Worm (Caenorhabditis elegans) whole organism, young adult: ENCODE results near the gene daf-5.

Source experiments
- B0261.1 ChIP-seq: sonication (generic microtip); optimal IDR thresholded peaks from 2 replicates; lab custom pipeline; 2016; ENCODE audit warnings: mild to moderate bottlenecking, missing genetic modification characterization, moderate library complexity, missing compliant biosample characterization
- C06A6.2 ChIP-seq: fragments of 200-800 bp; sonication (Bioruptor generic); conservative IDR thresholded peaks from 2 replicates; pipeline ENCODE4 v1.3.6; 2022; ENCODE audit warnings: missing genetic modification characterization, missing compliant biosample characterization
- F10E7.11 ChIP-seq: sonication (generic microtip); optimal IDR thresholded peaks from 2 replicates; lab custom pipeline; 2017; ENCODE audit warnings: mild to moderate bottlenecking, missing genetic modification characterization, moderate library complexity, missing compliant biosample characterization
- F33H1.4 ChIP-seq: fragments of 200-800 bp; sonication (Bioruptor generic); IDR thresholded peaks from 2 replicates; pipeline ENCODE4 v1.3.6; 2022; ENCODE audit warnings: missing genetic modification reagents, missing genetic modification characterization, missing compliant biosample characterization
- F37B4.10 ChIP-seq: fragments of 200-800 bp; sonication (Bioruptor generic); IDR thresholded peaks from 2 replicates; pipeline ENCODE4 v1.3.6; 2022; ENCODE audit warnings: missing genetic modification characterization, missing compliant biosample characterization
- K11D2.4 ChIP-seq: fragments of 200-800 bp; sonication (Bioruptor generic); IDR thresholded peaks from 2 replicates; pipeline ENCODE4 v1.3.6; 2022; ENCODE audit warnings: missing genetic modification reagents, missing genetic modification characterization, missing compliant biosample characterization
- T07F8.4 ChIP-seq: sonication (generic microtip); optimal IDR thresholded peaks from 2 replicates; lab custom pipeline; 2016; ENCODE audit warnings: mild to moderate bottlenecking, missing genetic modification characterization, moderate library complexity, missing compliant biosample characterization
- T26A5.8 ChIP-seq: sonication (generic microtip); optimal IDR thresholded peaks from 2 replicates; lab custom pipeline; 2016; ENCODE audit warnings: missing genetic modification characterization, missing compliant biosample characterization
- Y53F4B.3 ChIP-seq: fragments of 200-800 bp; sonication (Bioruptor generic); IDR thresholded peaks from 2 replicates; pipeline ENCODE4 v1.3.6; 2022; ENCODE audit warnings: missing genetic modification reagents, missing genetic modification characterization, missing compliant biosample characterization
- Y53G8AR.9 ChIP-seq: fragments of 200-800 bp; sonication (Bioruptor generic); conservative IDR thresholded peaks from 2 replicates; pipeline ENCODE4 v1.3.6; 2022; ENCODE audit warnings: missing genetic modification reagents, missing genetic modification characterization, missing compliant biosample characterization
- Y95B8A.8 ChIP-seq: fragments of 200-800 bp; sonication (Bioruptor generic); IDR thresholded peaks from 2 replicates; pipeline ENCODE4 v1.3.6; 2022; ENCODE audit warnings: missing genetic modification reagents, missing genetic modification characterization, missing compliant biosample characterization
- aptf-2 ChIP-seq: fragments of 200-800 bp; sonication (Bioruptor generic); conservative IDR thresholded peaks from 2 replicates; pipeline ENCODE4 v1.3.6; 2022; ENCODE audit warnings: missing genetic modification reagents, missing genetic modification characterization, missing compliant biosample characterization
- atf-7 ChIP-seq: sonication (generic microtip); optimal IDR thresholded peaks from 2 replicates; lab custom pipeline; 2017; ENCODE audit warnings: mild to moderate bottlenecking, missing genetic modification characterization, missing compliant biosample characterization
- attf-6 ChIP-seq: fragments of 200-800 bp; sonication (Bioruptor generic); IDR thresholded peaks from 2 replicates; pipeline ENCODE4 v1.3.6; 2022; ENCODE audit warnings: missing genetic modification reagents, missing genetic modification characterization, missing compliant biosample characterization
- bed-2 ChIP-seq: fragments of 200-800 bp; sonication (Bioruptor generic); IDR thresholded peaks from 2 replicates; pipeline ENCODE4 v1.3.6; 2022; ENCODE audit warnings: missing genetic modification reagents, missing genetic modification characterization, missing compliant biosample characterization
- cebp-2 ChIP-seq: fragments of 200-800 bp; sonication (Bioruptor generic); IDR thresholded peaks from 2 replicates; pipeline ENCODE4 v1.3.6; 2022; ENCODE audit warnings: missing genetic modification characterization, missing compliant biosample characterization
- ceh-40 ChIP-seq: fragments of 200-800 bp; sonication (Bioruptor generic); IDR thresholded peaks from 2 replicates; pipeline ENCODE4 v1.3.6; 2022; ENCODE audit warnings: missing genetic modification characterization, missing compliant biosample characterization
- egl-44 ChIP-seq: fragments of 200-800 bp; sonication (Bioruptor generic); IDR thresholded peaks from 2 replicates; pipeline ENCODE4 v1.3.6; 2022; ENCODE audit warnings: missing genetic modification reagents, missing genetic modification characterization, missing compliant biosample characterization
- egrh-3 ChIP-seq: fragments of 200-800 bp; sonication (Bioruptor generic); IDR thresholded peaks from 2 replicates; pipeline ENCODE4 v1.3.6; 2022; ENCODE audit warnings: missing genetic modification reagents, missing genetic modification characterization, missing compliant biosample characterization
- ekl-4 ChIP-seq: fragments of 200-800 bp; sonication (Bioruptor generic); IDR thresholded peaks from 2 replicates; pipeline ENCODE4 v1.3.6; 2022; ENCODE audit warnings: missing genetic modification reagents, missing genetic modification characterization, missing compliant biosample characterization
- ets-4 ChIP-seq: fragments of 200-800 bp; sonication (Bioruptor generic); optimal IDR thresholded peaks from 2 replicates; lab custom pipeline; 2018; ENCODE audit warnings: mild to moderate bottlenecking, missing genetic modification characterization, missing compliant biosample characterization
- hlh-26 ChIP-seq: fragments of 200-800 bp; sonication (Bioruptor generic); conservative IDR thresholded peaks from 2 replicates; pipeline ENCODE4 v1.3.6; 2022; ENCODE audit warnings: missing genetic modification reagents, missing genetic modification characterization, missing compliant biosample characterization
- hmg-1.2 ChIP-seq: fragments of 200-800 bp; sonication (Bioruptor generic); IDR thresholded peaks from 2 replicates; pipeline ENCODE4 v1.3.6; 2022; ENCODE audit warnings: missing genetic modification reagents, missing genetic modification characterization, missing compliant biosample characterization
- hmg-20 ChIP-seq: fragments of 200-800 bp; sonication (Bioruptor generic); IDR thresholded peaks from 2 replicates; pipeline ENCODE4 v1.3.6; 2022; ENCODE audit warnings: missing genetic modification reagents, missing genetic modification characterization, missing compliant biosample characterization
- hrde-1 ChIP-seq: sonication (generic microtip); optimal IDR thresholded peaks from 2 replicates; lab custom pipeline; 2016; ENCODE audit warnings: missing genetic modification characterization, mild to moderate bottlenecking, missing compliant biosample characterization, moderate library complexity, missing genotype, missing genetic modification reagents, borderline replicate concordance
- lag-1 ChIP-seq: fragments of 200-800 bp; sonication (Bioruptor generic); IDR thresholded peaks from 2 replicates; pipeline ENCODE4 v1.3.6; 2022; ENCODE audit warnings: missing genetic modification reagents, missing genetic modification characterization, missing compliant biosample characterization
- lir-1 ChIP-seq: fragments of 200-800 bp; sonication (Bioruptor generic); conservative IDR thresholded peaks from 2 replicates; pipeline ENCODE4 v1.3.6; 2022; ENCODE audit warnings: missing genetic modification reagents, missing genetic modification characterization, missing compliant biosample characterization
- madf-3 ChIP-seq: fragments of 200-800 bp; sonication (Bioruptor generic); IDR thresholded peaks from 2 replicates; pipeline ENCODE4 v1.3.6; 2022; ENCODE audit warnings: missing genetic modification reagents, missing genetic modification characterization, missing compliant biosample characterization
- mcd-1 ChIP-seq: fragments of 200-800 bp; sonication (Bioruptor generic); IDR thresholded peaks from 2 replicates; pipeline ENCODE4 v1.3.6; 2022; ENCODE audit warnings: missing genetic modification reagents, missing genetic modification characterization, missing compliant biosample characterization
- mxl-1 ChIP-seq: sonication (generic microtip); optimal IDR thresholded peaks from 2 replicates; lab custom pipeline; 2016; ENCODE audit warnings: missing genetic modification characterization, missing compliant biosample characterization
- nfya-1 ChIP-seq: sonication (generic microtip); optimal IDR thresholded peaks from 2 replicates; lab custom pipeline; 2017; ENCODE audit warnings: antibody characterized with exemption, missing compliant biosample characterization, missing genetic modification characterization, borderline replicate concordance; ENCODE audit not compliant: insufficient read depth
- nfyb-1 ChIP-seq: fragments of 200-800 bp; sonication (Bioruptor generic); IDR thresholded peaks from 2 replicates; pipeline ENCODE4 v1.3.6; 2022; ENCODE audit warnings: missing genetic modification reagents, missing genetic modification characterization, missing compliant biosample characterization
- nhr-27 ChIP-seq: fragments of 200-800 bp; sonication (Bioruptor generic); optimal IDR thresholded peaks from 2 replicates; lab custom pipeline; 2018; ENCODE audit warnings: mild to moderate bottlenecking, missing genetic modification characterization, moderate library complexity, missing compliant biosample characterization
- rcor-1 ChIP-seq: fragments of 200-800 bp; sonication (Bioruptor generic); IDR thresholded peaks from 2 replicates; pipeline ENCODE4 v1.3.6; 2022; ENCODE audit warnings: missing genetic modification reagents, missing genetic modification characterization, missing compliant biosample characterization
- rec-8 ChIP-seq, 2 experiments: sonication (generic microtip); optimal IDR thresholded peaks; 2 replicates each; lab custom pipeline; 2016; ENCODE audit warnings: mild to moderate bottlenecking in 2 of 2, missing genetic modification characterization in 2 of 2, missing genetic modification reagents in 2 of 2, missing genotype in 2 of 2, missing biosample characterization in 1 of 2, missing compliant biosample characterization in 1 of 2, moderate library complexity in 1 of 2
- rpc-1 ChIP-seq, 2 experiments: fragments of 150-350 bp in 1 of 2; sonication (generic microtip) in 1 of 2; optimal IDR thresholded peaks; 2 replicates each; lab custom pipeline; 2014 to 2018; ENCODE audit warnings: missing biosample characterization in 1 of 2, missing genetic modification characterization in 1 of 2, missing genetic modification reagents in 1 of 2, missing genotype in 1 of 2
- snpc-1.3 ChIP-seq: sonication (generic microtip); optimal IDR thresholded peaks from 2 replicates; lab custom pipeline; 2017; ENCODE audit warnings: missing genetic modification characterization, mild to moderate bottlenecking, missing compliant biosample characterization, antibody characterized with exemption, moderate library complexity, missing genotype, missing genetic modification reagents; ENCODE audit not compliant: insufficient read depth
- somi-1 ChIP-seq: fragments of 200-800 bp; sonication (Bioruptor generic); optimal IDR thresholded peaks from 2 replicates; lab custom pipeline; 2018; ENCODE audit warnings: mild to moderate bottlenecking, missing genetic modification characterization, missing compliant biosample characterization
- sptf-2 ChIP-seq: fragments of 200-800 bp; sonication (Bioruptor generic); optimal IDR thresholded peaks from 2 replicates; lab custom pipeline; 2018; ENCODE audit warnings: mild to moderate bottlenecking, missing genetic modification characterization, missing compliant biosample characterization
- tbx-9 ChIP-seq: sonication (generic microtip); optimal IDR thresholded peaks from 2 replicates; lab custom pipeline; 2016; ENCODE audit warnings: borderline replicate concordance, missing genetic modification characterization, inconsistent platforms, missing compliant biosample characterization
- tlf-1 ChIP-seq: fragments of 200-800 bp; sonication (Bioruptor generic); optimal IDR thresholded peaks from 2 replicates; lab custom pipeline; 2018; ENCODE audit warnings: mild to moderate bottlenecking, missing genetic modification characterization, missing compliant biosample characterization
- unc-130 ChIP-seq: sonication (generic microtip); optimal IDR thresholded peaks from 2 replicates; lab custom pipeline; 2016; ENCODE audit warnings: missing genetic modification reagents, missing genetic modification characterization, missing compliant biosample characterization
- unc-62 ChIP-seq: fragments of 150-350 bp; optimal IDR thresholded peaks from 2 replicates; lab custom pipeline; 2014; ENCODE audit warnings: missing biosample characterization, missing genetic modification reagents, missing genetic modification characterization
- zim-3 ChIP-seq: sonication (generic microtip); optimal IDR thresholded peaks from 2 replicates; lab custom pipeline; 2017; ENCODE audit warnings: mild to moderate bottlenecking, missing genetic modification characterization, moderate library complexity, missing compliant biosample characterization
- ztf-22 ChIP-seq: fragments of 200-800 bp; sonication (Bioruptor generic); optimal IDR thresholded peaks from 2 replicates; lab custom pipeline; 2018; ENCODE audit warnings: mild to moderate bottlenecking, missing genetic modification characterization, moderate library complexity, missing compliant biosample characterization
- ztf-28 ChIP-seq: fragments of 200-800 bp; sonication (Bioruptor generic); IDR thresholded peaks from 2 replicates; pipeline ENCODE4 v1.3.6; 2022; ENCODE audit warnings: missing genetic modification reagents, missing genetic modification characterization, missing compliant biosample characterization
- ztf-6 ChIP-seq: fragments of 200-800 bp; sonication (Bioruptor generic); IDR thresholded peaks from 2 replicates; pipeline ENCODE4 v1.3.6; 2022; ENCODE audit warnings: missing genetic modification reagents, missing genetic modification characterization, missing compliant biosample characterization

daf-5 gene

ce11 chrII:14064051-14064450, 11.9 kb upstream of the daf-5 start:
- TF ChIP-seq rcor-1 (GFP tag; lab: Robert Waterston, UW): no peak
- TF ChIP-seq F37B4.10: no peak
- no peak for TF ChIP-seq Y95B8A.8 (GFP tag; lab: Robert Waterston, UW)
- TF ChIP-seq mxl-1 (tag; lab: Kevin White, UChicago): no peak
- TF ChIP-seq hlh-26: no peak
- no peak for TF ChIP-seq nhr-27 (tag; lab: Kevin White, UChicago)
- TF ChIP-seq ceh-40 (GFP tag; lab: Robert Waterston, UW): no peak
- no peak for TF ChIP-seq somi-1 (GFP tag; lab: Kevin White, UChicago)
- TF ChIP-seq ets-4 (GFP tag; lab: Kevin White, UChicago): no peak
- no peak for TF ChIP-seq bed-2 (GFP tag; lab: Robert Waterston, UW)
- TF ChIP-seq T07F8.4 (tag; lab: Kevin White, UChicago): no peak
- no peak for TF ChIP-seq Y53G8AR.9 (GFP tag; lab: Robert Waterston, UW)
- no peak for TF ChIP-seq nfyb-1 (GFP tag; lab: Robert Waterston, UW)
- TF ChIP-seq lag-1 (GFP tag; lab: Robert Waterston, UW): no peak
- TF ChIP-seq tlf-1 (GFP tag; lab: Kevin White, UChicago): no peak
- no peak for TF ChIP-seq F10E7.11 (tag; lab: Kevin White, UChicago)
- TF ChIP-seq, all 124 proteins: peak for 0

- TF ChIP-seq ekl-4 (GFP tag; lab: Robert Waterston, UW): 0 out of 2 replicates have a peak, but pooled peaks have one; percentile 12
- TF ChIP-seq K11D2.4 (GFP tag; lab: Robert Waterston, UW): 0 out of 2 replicates have a peak, but pooled peaks have one; percentile 26
- TF ChIP-seq mcd-1 (GFP tag; lab: Robert Waterston, UW): peak; percentile 94
- no peak for TF ChIP-seq egl-44 (GFP tag; lab: Robert Waterston, UW)
- peak; percentile 84 for TF ChIP-seq ztf-28 (GFP tag; lab: Robert Waterston, UW)
- no peak for TF ChIP-seq tbx-9 (tag; lab: Kevin White, UChicago)
- no peak for TF ChIP-seq hmg-20 (GFP tag; lab: Robert Waterston, UW)
- no peak for TF ChIP-seq nfya-1 (tag; lab: Kevin White, UChicago)
- peak; percentile 80 for TF ChIP-seq unc-130 (GFP tag; lab: Kevin White, UChicago)
- TF ChIP-seq T26A5.8 (tag; lab: Kevin White, UChicago): no peak
- TF ChIP-seq somi-1 (GFP tag; lab: Kevin White, UChicago): no peak
- TF ChIP-seq zim-3 (tag; lab: Kevin White, UChicago): no peak
- peak in 1 of 2 experiments; percentile 51 for TF ChIP-seq rec-8 (tag; optimal IDR thresholded peaks at IDR 0.05; lab: Kevin White, UChicago)
- no peak for TF ChIP-seq ztf-6 (GFP tag; lab: Robert Waterston, UW)
- TF ChIP-seq atf-7: no peak
- no peak for TF ChIP-seq sptf-2 (GFP tag; lab: Kevin White, UChicago)
- TF ChIP-seq unc-62 (GFP tag; lab: Kevin White, UChicago): no peak
- TF ChIP-seq madf-3: no peak
- TF ChIP-seq F33H1.4 (GFP tag; lab: Robert Waterston, UW): peak; percentile 38; the same call in 1 of the 2 replicates
- TF ChIP-seq egrh-3 (GFP tag; lab: Robert Waterston, UW): no peak; the same call in 1 of the 2 replicates
- no peak for TF ChIP-seq attf-6 (GFP tag; lab: Robert Waterston, UW)
- peak; percentile 61; the same call in 1 of the 2 replicates for TF ChIP-seq aptf-2 (GFP tag; lab: Robert Waterston, UW)
- TF ChIP-seq hrde-1 (tag; lab: Kevin White, UChicago): no peak
- TF ChIP-seq ztf-22 (GFP tag; lab: Kevin White, UChicago): no peak
- peak; percentile 29; the same call in 1 of the 2 replicates for TF ChIP-seq hmg-1.2 (GFP tag; lab: Robert Waterston, UW)
- TF ChIP-seq snpc-1.3: no peak
- no peak for TF ChIP-seq C06A6.2
- TF ChIP-seq rpc-1 (optimal IDR thresholded peaks at IDR 0.05; lab: Kevin White, UChicago): no peak
- TF ChIP-seq rpc-1 (tag; optimal IDR thresholded peaks at IDR 0.05; lab: Kevin White, UChicago): no peak
- TF ChIP-seq B0261.1 (tag; lab: Kevin White, UChicago): peak; percentile 15
- TF ChIP-seq cebp-2 (GFP tag; lab: Robert Waterston, UW): no peak
- no peak for TF ChIP-seq Y53F4B.3
- TF ChIP-seq lir-1: 0 out of 2 replicates have a peak, but pooled peaks have one; percentile 37
Measured at ce11 chrII:14063044-14063500, 11.0 kb upstream of the daf-5 start, which contains the start of gene lem-2. Gene lem-2 (plus strand): TSS chrII:14063450.
